Fruit fly (Drosophila melanogaster): ENCODE data around the gene CG13876.

Gene CG13876

dm6 chr3L:205723-206284, at the start of gene CG13876, which contains the start of gene Gk1:
Gene CG13876, plus strand, starts transcription at chr3L:206134.
Gene Gk1, minus strand, starts transcription at chr3L:205844.
- TF ChIP-seq CG16779 (tag; optimal IDR thresholded peaks at IDR 0.05) (peak; percentile 95), CG34406 (GFP tag; optimal IDR thresholded peaks at IDR 0.05) (peak; percentile 97), ss (GFP tag; optimal IDR thresholded peaks at IDR 0.05) (peak; percentile 95 to 97), CG7368 (GFP tag; optimal IDR thresholded peaks at IDR 0.05) (no peak), Gug (GFP tag; IDR thresholded peaks at IDR 0.05) (peak; percentile 94), Eip78C (GFP tag) (peak; percentile 98), Ets21C (GFP tag; optimal IDR thresholded peaks at IDR 0.05) (no peak), Hr4 (GFP tag; optimal IDR thresholded peaks at IDR 0.05) (no peak), spab (GFP tag; optimal IDR thresholded peaks at IDR 0.05) (peak; percentile 90), eg (GFP tag; IDR thresholded peaks at IDR 0.05) (peak; percentile 98), acj6 (GFP tag; optimal IDR thresholded peaks at IDR 0.05) (peak; percentile 96), fd85E (GFP tag; optimal IDR thresholded peaks at IDR 0.05) (peak; percentile 42), CG3032 (tag; optimal IDR thresholded peaks at IDR 0.05) (peak; percentile 98), Smox (GFP tag; optimal IDR thresholded peaks at IDR 0.05) (no peak), CG3919 (GFP tag; optimal IDR thresholded peaks at IDR 0.05) (peak; percentile 94), CG9139 (GFP tag; optimal IDR thresholded peaks at IDR 0.05) (peak; percentile 96), Sox15 (GFP tag; optimal IDR thresholded peaks at IDR 0.05) (peak; percentile 83), Blimp-1 (GFP tag; optimal IDR thresholded peaks at IDR 0.05) (peak; percentile 84), Met (GFP tag; optimal IDR thresholded peaks at IDR 0.05) (no peak), net (GFP tag; optimal IDR thresholded peaks at IDR 0.05) (peak; percentile 94), fd59A (GFP tag; optimal IDR thresholded peaks at IDR 0.05) (peak; percentile 85), CG8632 (GFP tag; optimal IDR thresholded peaks at IDR 0.05) (peak; percentile 96), OdsH (GFP tag; optimal IDR thresholded peaks at IDR 0.05) (no peak), CG31627 (GFP tag; optimal IDR thresholded peaks at IDR 0.05) (peak; percentile 75), Sox14 (GFP tag; optimal IDR thresholded peaks at IDR 0.05) (peak; percentile 90), pdm3 (GFP tag; optimal IDR thresholded peaks at IDR 0.05) (no peak), svp (GFP tag) (peak; percentile 96), Hr38 (GFP tag; optimal IDR thresholded peaks at IDR 0.05) (no peak), esn (GFP tag; optimal IDR thresholded peaks at IDR 0.05) (peak; percentile 93), Lpt (GFP tag; optimal IDR thresholded peaks at IDR 0.05) (peak; percentile 94), topi (GFP tag; optimal IDR thresholded peaks at IDR 0.05) (peak; percentile 91), CG4318 (GFP tag; optimal IDR thresholded peaks at IDR 0.05) (no peak), CG15336 (GFP tag; IDR thresholded peaks at IDR 0.05) (peak; percentile 98), CG6792 (GFP tag; optimal IDR thresholded peaks at IDR 0.05) (peak; percentile 92), CG11294 (GFP tag; IDR thresholded peaks at IDR 0.05) (peak; percentile 89), CG6276 (GFP tag; optimal IDR thresholded peaks at IDR 0.05) (peak; percentile 95), CG6808 (GFP tag; optimal IDR thresholded peaks at IDR 0.05) (no peak), CG8319 (GFP tag; optimal IDR thresholded peaks at IDR 0.05) (no peak), vri (GFP tag; optimal IDR thresholded peaks at IDR 0.05) (peak; percentile 92), fkh (GFP tag; optimal IDR thresholded peaks at IDR 0.05) (peak; percentile 99), Hr39 (GFP tag; optimal IDR thresholded peaks at IDR 0.05) (no peak), cyc (GFP tag; optimal IDR thresholded peaks at IDR 0.05) (peak; percentile 80), CG10669 (GFP tag; optimal IDR thresholded peaks at IDR 0.05) (peak; percentile 94), Eip75B (GFP tag; optimal IDR thresholded peaks at IDR 0.05) (no peak), Ets96B (tag; optimal IDR thresholded peaks at IDR 0.05) (peak; percentile 98), CG10631 (GFP tag; optimal IDR thresholded peaks at IDR 0.05) (peak; percentile 96), CG11902 (GFP tag; optimal IDR thresholded peaks at IDR 0.05) (peak; percentile 73), dac (GFP tag; optimal IDR thresholded peaks at IDR 0.05) (peak; percentile 90), CG8119 (GFP tag; IDR thresholded peaks at IDR 0.05) (peak; percentile 97), CG6854 (GFP tag; optimal IDR thresholded peaks at IDR 0.05) (peak; percentile 90), lz (GFP tag; optimal IDR thresholded peaks at IDR 0.05) (peak; percentile 84), achi (GFP tag; optimal IDR thresholded peaks at IDR 0.05) (peak; percentile 95), CG6163 (GFP tag; IDR thresholded peaks at IDR 0.05) (peak; percentile 97)

All from whole organism, prepupa.